Worm (Caenorhabditis elegans) whole organism, mixed stage, embryonic: ENCODE results near the gene F14B8.6.

ENCODE experiments used
- bed-3 ChIP-seq: fragments of 200-800 bp; sonication (Bioruptor generic); optimal IDR thresholded peaks from 3 replicates; lab custom pipeline; 2018; ENCODE audit warnings: mild to moderate bottlenecking, missing genetic modification characterization, moderate library complexity, missing compliant biosample characterization
- ceh-43 ChIP-seq: fragments of 200-800 bp; sonication (Bioruptor generic); optimal IDR thresholded peaks from 2 replicates; lab custom pipeline; 2018; ENCODE audit warnings: mild to moderate bottlenecking, missing genetic modification characterization, moderate library complexity, missing compliant biosample characterization
- ces-1 ChIP-seq: fragments of 150-350 bp; optimal IDR thresholded peaks from 2 replicates; lab custom pipeline; 2014; ENCODE audit warnings: missing biosample characterization, missing genetic modification reagents, missing genetic modification characterization
- elt-1 ChIP-seq: sonication (generic microtip); optimal IDR thresholded peaks from 2 replicates; lab custom pipeline; 2017; ENCODE audit warnings: missing genetic modification characterization, mild to moderate bottlenecking, missing compliant biosample characterization, antibody characterized with exemption, moderate library complexity, borderline replicate concordance; ENCODE audit not compliant: insufficient read depth
- ham-2 ChIP-seq: fragments of 200-800 bp; sonication (Bioruptor generic); optimal IDR thresholded peaks from 2 replicates; lab custom pipeline; 2018; ENCODE audit warnings: mild to moderate bottlenecking, missing genetic modification characterization, missing compliant biosample characterization
- lin-13 ChIP-seq: fragments of 150-350 bp; optimal IDR thresholded peaks from 2 replicates; lab custom pipeline; 2014; ENCODE audit warnings: missing biosample characterization, missing genetic modification characterization
- nhr-237 ChIP-seq: fragments of 150-350 bp; optimal IDR thresholded peaks from 2 replicates; lab custom pipeline; 2014; ENCODE audit warnings: missing biosample characterization, missing genetic modification characterization
- nhr-28 ChIP-seq: fragments of 150-350 bp; optimal IDR thresholded peaks from 2 replicates; lab custom pipeline; 2014; ENCODE audit warnings: missing biosample characterization, missing genetic modification characterization
- nhr-76 ChIP-seq: sonication (generic microtip); optimal IDR thresholded peaks from 2 replicates; lab custom pipeline; 2017; ENCODE audit warnings: missing biosample characterization, missing genetic modification characterization
- tbx-8 ChIP-seq: fragments of 200-800 bp; sonication (Bioruptor generic); optimal IDR thresholded peaks from 2 replicates; lab custom pipeline; 2018; ENCODE audit warnings: mild to moderate bottlenecking, missing genetic modification characterization, moderate library complexity, missing compliant biosample characterization
- ztf-11 ChIP-seq: fragments of 150-350 bp; optimal IDR thresholded peaks from 2 replicates; lab custom pipeline; 2014; ENCODE audit warnings: missing biosample characterization, missing genetic modification characterization

DNA sequence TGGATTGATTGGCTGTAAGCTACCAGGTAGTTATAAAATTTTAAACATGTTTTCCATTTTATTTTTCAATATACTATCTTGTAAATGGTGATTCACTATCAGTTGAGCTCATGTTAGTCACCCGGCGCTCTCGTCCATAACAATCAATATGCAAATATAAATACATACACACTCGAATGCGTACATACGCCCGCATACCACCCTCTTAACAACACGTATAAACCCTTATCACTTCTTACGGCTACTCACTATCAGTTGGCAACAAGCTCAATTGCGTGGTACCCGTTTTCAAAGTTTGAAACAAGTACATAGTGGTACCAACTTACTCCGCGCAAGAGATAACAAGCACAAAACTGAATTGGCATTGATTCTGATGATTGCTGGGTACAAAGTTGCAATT, 5.3 kb downstream of the F14B8.6 start:
- TF ChIP-seq nhr-76 (tag; lab: Kevin White, UChicago) (no peak), elt-1 (tag; lab: Kevin White, UChicago) (no peak), ztf-11 (tag; lab: Kevin White, UChicago) (no peak), bed-3 (no peak), nhr-28 (no peak), nhr-237 (tag; lab: Kevin White, UChicago) (no peak), ham-2 (GFP tag; lab: Kevin White, UChicago) (no peak), ces-1 (GFP tag; lab: Kevin White, UChicago) (no peak), lin-13 (tag; lab: Kevin White, UChicago) (no peak), ceh-43 (no peak), tbx-8 (GFP tag; lab: Kevin White, UChicago) (no peak)
